Worm (Caenorhabditis elegans) whole organism, L4 larva: ENCODE data around the gene T26H10.2.

Experiments
- F26F4.8 ChIP-seq: fragments of 200-800 bp; sonication (Bioruptor generic); conservative IDR thresholded peaks from 2 replicates; pipeline ENCODE4 v1.3.6; 2022; ENCODE audit warnings: missing genetic modification characterization, missing compliant biosample characterization
- Y48G9A.11 ChIP-seq: fragments of 200-800 bp; sonication (Bioruptor generic); IDR thresholded peaks from 2 replicates; pipeline ENCODE4 v1.3.6; 2022; ENCODE audit warnings: missing genetic modification reagents, missing genetic modification characterization, missing compliant biosample characterization
- ZK546.5 ChIP-seq, 2 experiments: sonication (generic microtip); optimal IDR thresholded peaks; 2 replicates each; lab custom pipeline; 2017; ENCODE audit warnings: missing biosample characterization in 2 of 2, missing genetic modification characterization in 2 of 2
- aha-1 ChIP-seq: fragments of 150-350 bp; peaks from one replicate; lab custom pipeline; 2014; ENCODE audit warnings: missing biosample characterization, missing genetic modification characterization
- arid-1 ChIP-seq: fragments of 200-800 bp; sonication (Bioruptor generic); conservative IDR thresholded peaks from 2 replicates; pipeline ENCODE4 v1.3.6; 2022; ENCODE audit warnings: missing genetic modification reagents, missing genetic modification characterization, missing compliant biosample characterization
- attf-4 ChIP-seq: sonication (generic microtip); optimal IDR thresholded peaks from 3 replicates; lab custom pipeline; 2017; ENCODE audit warnings: missing biosample characterization, missing genetic modification characterization
- ceh-32 ChIP-seq: sonication (generic microtip); optimal IDR thresholded peaks from 2 replicates; lab custom pipeline; 2016; ENCODE audit warnings: mild to moderate bottlenecking, missing genetic modification characterization, missing compliant biosample characterization; ENCODE audit not compliant: poor library complexity
- ceh-82 ChIP-seq: sonication (generic microtip); optimal IDR thresholded peaks from 2 replicates; lab custom pipeline; 2017; ENCODE audit warnings: missing biosample characterization, missing genetic modification characterization
- ctbp-1 ChIP-seq: fragments of 200-800 bp; sonication (Bioruptor generic); IDR thresholded peaks from 2 replicates; pipeline ENCODE4 v1.3.6; 2022; ENCODE audit warnings: missing genetic modification reagents, missing genetic modification characterization, missing compliant biosample characterization
- egl-27 ChIP-seq: sonication (generic microtip); optimal IDR thresholded peaks from 3 replicates; lab custom pipeline; 2017; ENCODE audit warnings: missing biosample characterization, missing genetic modification reagents, missing genetic modification characterization
- hif-1 ChIP-seq, 2 experiments: sonication (generic microtip); optimal IDR thresholded peaks; 2 replicates each; lab custom pipeline; 2016 to 2017; ENCODE audit warnings: missing compliant biosample characterization in 2 of 2, missing genetic modification characterization in 2 of 2, missing genetic modification reagents in 2 of 2, missing genotype in 2 of 2, mild to moderate bottlenecking in 1 of 2
- lim-7 ChIP-seq: fragments of 200-800 bp; sonication (Bioruptor generic); IDR thresholded peaks from 2 replicates; pipeline ENCODE4 v1.3.6; 2022; ENCODE audit warnings: missing genetic modification characterization, missing compliant biosample characterization
- lin-39 ChIP-seq: fragments of 150-350 bp; optimal IDR thresholded peaks from 2 replicates; lab custom pipeline; 2014; ENCODE audit warnings: missing biosample characterization, missing genetic modification reagents, missing genetic modification characterization
- lir-3 ChIP-seq: sonication (generic microtip); optimal IDR thresholded peaks from 2 replicates; lab custom pipeline; 2016; ENCODE audit warnings: mild to moderate bottlenecking, missing genetic modification characterization, missing compliant biosample characterization
- mes-2 ChIP-seq: sonication (generic microtip); optimal IDR thresholded peaks from 2 replicates; lab custom pipeline; 2016; ENCODE audit warnings: missing genotype, mild to moderate bottlenecking, missing genetic modification characterization, missing compliant biosample characterization; ENCODE audit not compliant: poor library complexity, severe bottlenecking
- mxl-3 ChIP-seq: fragments of 200-800 bp; sonication (Bioruptor generic); optimal IDR thresholded peaks from 2 replicates; lab custom pipeline; 2018; ENCODE audit warnings: mild to moderate bottlenecking, missing genetic modification characterization, missing compliant biosample characterization
- nhr-41 ChIP-seq: fragments of 200-800 bp; sonication (Bioruptor generic); IDR thresholded peaks from 2 replicates; pipeline ENCODE4 v1.3.6; 2022; ENCODE audit warnings: missing genetic modification reagents, missing genetic modification characterization, missing compliant biosample characterization
- nhr-48 ChIP-seq: sonication (generic microtip); optimal IDR thresholded peaks from 2 replicates; lab custom pipeline; 2016; ENCODE audit warnings: mild to moderate bottlenecking, missing genetic modification characterization, missing compliant biosample characterization
- pha-4 ChIP-seq, 2 experiments: fragments of 150-350 bp in 1 of 2; fragments of 200-800 bp in 1 of 2; sonication (Bioruptor generic) in 1 of 2; IDR thresholded peaks in 1 of 2; optimal IDR thresholded peaks in 1 of 2; 2 replicates each; pipeline versions ENCODE4 v1.3.6 to Lab custom; 2014 to 2022; ENCODE audit warnings: missing genetic modification characterization in 2 of 2, missing genetic modification reagents in 2 of 2, missing biosample characterization in 1 of 2, missing compliant biosample characterization in 1 of 2
- php-3 ChIP-seq: fragments of 200-800 bp; sonication (Bioruptor generic); IDR thresholded peaks from 2 replicates; pipeline ENCODE4 v1.3.6; 2022; ENCODE audit warnings: missing genetic modification reagents, missing genetic modification characterization, missing compliant biosample characterization
- rbr-2 ChIP-seq: sonication (generic microtip); optimal IDR thresholded peaks from 2 replicates; lab custom pipeline; 2016; ENCODE audit warnings: missing genotype, missing genetic modification characterization, missing compliant biosample characterization
- spr-1 ChIP-seq: sonication (generic microtip); optimal IDR thresholded peaks from 2 replicates; lab custom pipeline; 2016; ENCODE audit warnings: mild to moderate bottlenecking, missing genetic modification characterization, missing compliant biosample characterization
- tag-97 ChIP-seq: fragments of 200-800 bp; sonication (Bioruptor generic); IDR thresholded peaks from 2 replicates; pipeline ENCODE4 v1.3.6; 2022; ENCODE audit warnings: missing genetic modification characterization, missing compliant biosample characterization
- tra-1 ChIP-seq: fragments of 200-800 bp; sonication (Bioruptor generic); IDR thresholded peaks from 2 replicates; pipeline ENCODE4 v1.3.6; 2022; ENCODE audit warnings: missing genetic modification reagents, missing genetic modification characterization, missing compliant biosample characterization
- unc-39 ChIP-seq: sonication (generic microtip); optimal IDR thresholded peaks from 2 replicates; lab custom pipeline; 2017; ENCODE audit warnings: missing biosample characterization, missing genetic modification characterization
- vab-7 ChIP-seq: fragments of 200-800 bp; sonication (Bioruptor generic); IDR thresholded peaks from 2 replicates; pipeline ENCODE4 v1.3.6; 2022; ENCODE audit warnings: missing genetic modification reagents, missing genetic modification characterization, missing compliant biosample characterization
- zfp-2 ChIP-seq: sonication (generic microtip); optimal IDR thresholded peaks from 2 replicates; lab custom pipeline; 2016; ENCODE audit warnings: mild to moderate bottlenecking, missing genetic modification characterization, missing compliant biosample characterization
- zfp-3 ChIP-seq: fragments of 200-800 bp; sonication (Bioruptor generic); conservative IDR thresholded peaks from 2 replicates; pipeline ENCODE4 v1.3.6; 2022; ENCODE audit warnings: missing genetic modification reagents, missing genetic modification characterization, missing compliant biosample characterization
- zip-11 ChIP-seq: fragments of 200-800 bp; sonication (Bioruptor generic); IDR thresholded peaks from 2 replicates; pipeline ENCODE4 v1.3.6; 2022; ENCODE audit warnings: missing genetic modification characterization, missing compliant biosample characterization
- ztf-11 ChIP-seq: fragments of 150-350 bp; optimal IDR thresholded peaks from 2 replicates; lab custom pipeline; 2014; ENCODE audit warnings: missing biosample characterization, missing genetic modification characterization

Gene T26H10.2

ce11 chrV:11470210-11470713, 45.8 kb upstream of the T26H10.2 start, which contains the start of gene aat-6 (continued):
- no peak for TF ChIP-seq pha-4 (GFP tag; IDR thresholded peaks at IDR 0.05; lab: Robert Waterston, UW)
- no peak for TF ChIP-seq pha-4 (tag; optimal IDR thresholded peaks at IDR 0.05; lab: Kevin White, UChicago)
- no peak for TF ChIP-seq rbr-2 (tag; lab: Kevin White, UChicago)
- TF ChIP-seq attf-4 (tag; lab: Kevin White, UChicago) = no peak
- peak; percentile 72 for TF ChIP-seq mxl-3
- TF ChIP-seq ceh-82 (tag; lab: Kevin White, UChicago) = no peak
- peak; percentile 28 for TF ChIP-seq nhr-48 (tag; lab: Kevin White, UChicago)
- TF ChIP-seq vab-7 (GFP tag; lab: Robert Waterston, UW) = no peak
- 0 out of 2 replicates have a peak, but pooled peaks have one; percentile 32 for TF ChIP-seq nhr-41
- TF ChIP-seq tag-97 = no peak
- peak; percentile 82; the same call in 1 of the 2 replicates for TF ChIP-seq tra-1
- no peak for TF ChIP-seq F26F4.8 (GFP tag; lab: Robert Waterston, UW)
- TF ChIP-seq aha-1 (tag; lab: Kevin White, UChicago) = no peak
- no peak for TF ChIP-seq lir-3
- TF ChIP-seq hif-1 (tag; optimal IDR thresholded peaks at IDR 0.05; lab: Kevin White, UChicago) = no peak
- no peak for TF ChIP-seq Y48G9A.11
- no peak for TF ChIP-seq lim-7 (GFP tag; lab: Robert Waterston, UW)

- TF ChIP-seq ZK546.5 (tag; optimal IDR thresholded peaks at IDR 0.05; lab: Kevin White, UChicago) (no peak), arid-1 (GFP tag; lab: Robert Waterston, UW) (no peak)
These were observed 38.5 kb upstream of the T26H10.2 start, which contains the start of gene zipt-16 for ce11 chrV:11462963-11463453. Gene zipt-16, plus strand, starts transcription at chrV:11463013.

- TF ChIP-seq ztf-11 (tag; lab: Kevin White, UChicago) (no peak), zfp-2 (tag; lab: Kevin White, UChicago) (no peak), php-3 (GFP tag; lab: Robert Waterston, UW) (no peak), ceh-32 (tag; lab: Kevin White, UChicago) (no peak), zip-11 (GFP tag; lab: Robert Waterston, UW) (no peak), lin-39 (no peak), mes-2 (tag; lab: Kevin White, UChicago) (no peak)
These were observed 34.8 kb upstream of the T26H10.2 start, which contains the start of gene T11F9.1 for ce11 chrV:11459255-11459654. Gene T11F9.1, plus strand, starts transcription at chrV:11459555.

ce11 chrV:11454917-11455316, 30.5 kb upstream of the T26H10.2 start:
- TF ChIP-seq aha-1 (tag; lab: Kevin White, UChicago) (no peak), egl-27 (tag; lab: Kevin White, UChicago) (no peak), Y48G9A.11 (no peak), spr-1 (tag; lab: Kevin White, UChicago) (no peak), F26F4.8 (GFP tag; lab: Robert Waterston, UW) (no peak), unc-39 (tag; lab: Kevin White, UChicago) (no peak), ctbp-1 (GFP tag; lab: Robert Waterston, UW) (no peak), ceh-32 (tag; lab: Kevin White, UChicago) (no peak), tra-1 (no peak), pha-4 (GFP tag; IDR thresholded peaks at IDR 0.05; lab: Robert Waterston, UW) (no peak), pha-4 (tag; optimal IDR thresholded peaks at IDR 0.05; lab: Kevin White, UChicago) (no peak)

ce11 chrV:11450257-11450656, 25.8 kb upstream of the T26H10.2 start, which contains the start of gene col-156:
Gene col-156, minus strand, starts transcription at chrV:11450357.
- TF ChIP-seq aha-1 (tag; lab: Kevin White, UChicago) = peak; percentile 12
- TF ChIP-seq zfp-3 (GFP tag; lab: Robert Waterston, UW) = no peak
